Worm (Caenorhabditis elegans): Measurements from ENCODE around the gene F31F4.1.

Gene F31F4.1

DNA sequence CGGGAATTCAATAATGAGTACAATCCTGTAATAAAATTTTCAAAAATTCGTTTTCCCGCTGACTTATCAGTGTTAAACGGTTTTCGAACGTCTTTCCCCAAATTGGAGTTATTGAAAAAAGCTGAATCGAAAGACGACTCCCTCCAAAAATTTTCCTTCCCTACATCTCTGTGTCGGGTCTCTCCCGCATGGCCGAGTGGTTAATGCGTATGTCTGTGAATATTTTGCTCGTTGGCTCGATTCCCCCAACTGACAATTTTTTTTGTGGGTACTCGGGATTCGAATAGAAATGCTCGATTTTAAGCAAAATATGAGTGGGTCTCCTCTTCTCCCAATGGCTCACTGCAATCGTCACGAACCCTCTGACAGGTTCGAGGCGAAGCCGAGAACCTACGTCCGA is 22.6 kb downstream of the F31F4.1 start:
- TF ChIP-seq scrt-1 (GFP tag; IDR thresholded peaks at IDR 0.05) (peak; percentile 68; the same call in 1 of the 2 replicates), tbx-11 (GFP tag; IDR thresholded peaks at IDR 0.05) (peak; percentile 27; the same call in 1 of the 2 replicates), flt-1 (GFP tag; IDR thresholded peaks at IDR 0.05) (peak; percentile 37; the same call in 1 of the 2 replicates), pes-1 (GFP tag; IDR thresholded peaks at IDR 0.05) (peak; percentile 78), tbx-37 (GFP tag; conservative IDR thresholded peaks at IDR 0.05) (0 out of 2 replicates have a peak, but pooled peaks have one; percentile 4)

DNA sequence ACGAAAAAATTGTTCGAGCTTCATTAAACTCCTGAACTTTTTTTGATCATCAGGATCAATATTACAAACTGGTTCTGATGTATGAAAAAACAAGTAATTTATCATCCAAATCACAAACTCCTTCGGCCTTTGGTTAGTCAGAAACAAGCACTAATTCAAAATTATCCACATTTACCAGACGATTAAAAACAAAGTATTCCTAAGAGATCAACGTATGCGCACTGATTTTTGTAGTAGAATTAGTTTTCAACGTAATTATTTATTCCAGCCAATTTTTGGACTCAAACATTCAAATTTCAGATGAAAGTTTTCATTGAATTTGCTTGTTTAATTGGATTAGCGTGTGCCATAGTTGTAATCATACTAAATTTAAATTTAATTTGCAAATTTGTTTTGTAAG is 23.1 kb downstream of the F31F4.1 start, which contains the start of gene srbc-38:
TSS of gene srbc-38 (plus strand) at position 301 of the 400 bp plus-strand sequence.
- no peak for TF ChIP-seq hmbx-1 (tag; optimal IDR thresholded peaks at IDR 0.05)
- no peak for TF ChIP-seq ceh-13 (GFP tag; optimal IDR thresholded peaks at IDR 0.05)
- TF ChIP-seq hnd-1 (tag; optimal IDR thresholded peaks at IDR 0.05): no peak
- no peak for TF ChIP-seq ama-1 (optimal IDR thresholded peaks at IDR 0.05)
- TF ChIP-seq pes-1 (GFP tag; IDR thresholded peaks at IDR 0.05): no peak
- TF ChIP-seq tbx-11 (GFP tag; IDR thresholded peaks at IDR 0.05): no peak
- TF ChIP-seq flt-1 (GFP tag; IDR thresholded peaks at IDR 0.05): no peak
- TF ChIP-seq ets-7 (tag; optimal IDR thresholded peaks at IDR 0.05): no peak

DNA sequence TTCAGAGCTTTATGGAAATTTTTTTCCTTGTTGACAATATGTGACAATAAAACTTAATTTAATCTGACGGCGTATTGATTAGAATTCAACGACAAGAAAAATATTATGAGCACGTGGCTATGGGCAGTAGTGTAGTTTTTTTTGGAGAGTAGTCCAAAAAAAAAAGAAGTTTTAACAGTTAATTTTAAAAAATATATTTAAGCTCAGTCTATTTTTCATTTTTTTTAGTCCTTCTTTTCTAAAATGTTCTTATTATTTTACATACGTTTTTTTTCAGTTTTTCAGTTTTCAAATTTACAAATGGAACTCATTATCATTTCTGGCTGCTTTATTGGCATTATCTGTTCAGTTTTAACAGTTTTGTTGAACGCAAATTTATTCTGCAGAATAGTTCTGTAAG is 24.9 kb downstream of the F31F4.1 start, which contains the start of gene srbc-39:
TSS of gene srbc-39 (plus strand) at position 301 of the 400 bp plus-strand sequence.
- TF ChIP-seq B0310.2 (tag; optimal IDR thresholded peaks at IDR 0.05) (no peak), ama-1 (optimal IDR thresholded peaks at IDR 0.05) (no peak), aly-1 (tag; optimal IDR thresholded peaks at IDR 0.05) (no peak), scrt-1 (GFP tag; IDR thresholded peaks at IDR 0.05) (no peak), ceh-36 (tag; optimal IDR thresholded peaks at IDR 0.05) (no peak), sea-1 (GFP tag; conservative IDR thresholded peaks at IDR 0.05) (no peak), pes-1 (GFP tag; IDR thresholded peaks at IDR 0.05) (no peak), ceh-13 (GFP tag; optimal IDR thresholded peaks at IDR 0.05) (no peak), tbx-11 (GFP tag; IDR thresholded peaks at IDR 0.05) (no peak), flt-1 (GFP tag; IDR thresholded peaks at IDR 0.05) (no peak), tbx-37 (GFP tag; conservative IDR thresholded peaks at IDR 0.05) (no peak), hmg-4 (GFP tag; optimal IDR thresholded peaks at IDR 0.05) (no peak), F13C5.2 (tag; optimal IDR thresholded peaks at IDR 0.05) (no peak), ets-7 (tag; optimal IDR thresholded peaks at IDR 0.05) (no peak), hmbx-1 (tag; optimal IDR thresholded peaks at IDR 0.05) (no peak)

DNA sequence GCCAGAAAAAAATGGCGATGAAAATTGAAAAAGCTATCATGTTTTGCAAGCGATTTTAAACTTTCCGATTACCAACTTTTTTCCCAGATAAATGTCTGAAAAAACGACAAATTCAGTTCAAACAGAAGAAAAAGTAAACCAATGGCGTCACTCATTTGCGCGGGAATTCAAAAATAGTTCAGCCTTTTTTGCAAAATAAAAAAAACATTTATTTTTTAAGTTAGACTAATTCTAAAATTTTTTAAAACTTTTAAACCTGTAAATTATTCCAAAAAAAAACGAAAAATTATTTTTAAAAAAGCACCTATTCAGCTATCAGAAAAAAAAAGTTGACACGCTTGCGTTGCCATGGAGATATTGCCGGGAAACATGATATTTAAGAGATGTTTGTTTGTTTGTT is 29.0 kb downstream of the F31F4.1 start, which contains the start of gene cyp-33C11:
TSS of gene cyp-33C11 (minus strand) at position 101 of the 400 bp plus-strand sequence.
- TF ChIP-seq ceh-36 (tag; optimal IDR thresholded peaks at IDR 0.05): no peak
- no peak for TF ChIP-seq pes-1 (GFP tag; IDR thresholded peaks at IDR 0.05)
- TF ChIP-seq ama-1 (optimal IDR thresholded peaks at IDR 0.05): no peak
- TF ChIP-seq tbx-37 (GFP tag; conservative IDR thresholded peaks at IDR 0.05): no peak
- no peak for TF ChIP-seq F13C5.2 (tag; optimal IDR thresholded peaks at IDR 0.05)
- no peak for TF ChIP-seq hmbx-1 (tag; optimal IDR thresholded peaks at IDR 0.05)
- TF ChIP-seq B0310.2 (tag; optimal IDR thresholded peaks at IDR 0.05): no peak
- no peak for TF ChIP-seq scrt-1 (GFP tag; IDR thresholded peaks at IDR 0.05)
- no peak for TF ChIP-seq ceh-13 (GFP tag; optimal IDR thresholded peaks at IDR 0.05)
- TF ChIP-seq tbx-11 (GFP tag; IDR thresholded peaks at IDR 0.05): no peak
- TF ChIP-seq ets-7 (tag; optimal IDR thresholded peaks at IDR 0.05): no peak
- TF ChIP-seq tra-4 (tag; optimal IDR thresholded peaks at IDR 0.05): no peak
- no peak for TF ChIP-seq hnd-1 (tag; optimal IDR thresholded peaks at IDR 0.05)
- TF ChIP-seq aly-1 (tag; optimal IDR thresholded peaks at IDR 0.05): no peak

DNA sequence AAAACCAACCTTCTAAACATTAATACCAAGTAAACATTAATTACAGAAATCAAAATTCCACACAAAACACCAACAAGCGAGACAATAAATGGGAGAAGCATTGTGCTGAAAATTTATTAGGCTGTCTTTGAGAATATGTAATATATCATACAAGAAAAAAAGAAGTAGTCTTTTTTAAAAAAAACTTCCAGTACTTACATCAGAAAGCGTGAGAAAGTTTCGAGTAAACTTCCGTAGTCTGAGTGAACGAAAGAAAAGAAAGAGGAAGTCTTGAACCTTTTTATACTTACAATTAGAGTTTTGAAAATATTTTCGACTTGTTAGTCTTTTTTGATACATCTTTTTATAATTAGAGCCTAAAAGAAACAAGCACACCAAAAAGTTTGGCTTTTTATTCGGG is 35.9 kb downstream of the F31F4.1 start, which contains the start of gene srbc-40:
TSS of gene srbc-40 (minus strand) at position 101 of the 400 bp plus-strand sequence.
- TF ChIP-seq hmbx-1 (tag; optimal IDR thresholded peaks at IDR 0.05) (no peak), ceh-13 (GFP tag; optimal IDR thresholded peaks at IDR 0.05) (no peak)

DNA sequence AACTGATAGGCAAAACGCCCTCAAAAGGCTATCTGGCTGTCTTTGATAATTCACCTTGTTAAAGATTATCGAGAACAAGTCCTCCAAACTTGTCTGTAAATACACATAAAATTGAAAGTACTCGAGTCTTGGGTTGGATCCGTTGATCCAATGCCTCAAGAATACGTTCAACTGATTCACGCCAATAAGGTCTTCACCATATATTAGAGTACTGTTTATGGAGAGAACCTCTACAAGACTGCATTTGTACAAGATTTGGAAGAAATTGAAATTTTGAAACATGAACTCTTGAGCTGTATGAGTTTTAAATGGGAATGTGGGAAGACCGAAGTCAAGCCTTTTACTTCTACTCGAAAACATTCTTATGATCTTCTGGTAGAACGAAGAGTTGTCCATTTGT is 39.0 kb downstream of the F31F4.1 start:
- no peak for TF ChIP-seq B0310.2 (tag; optimal IDR thresholded peaks at IDR 0.05)
- TF ChIP-seq ama-1 (optimal IDR thresholded peaks at IDR 0.05): no peak
- no peak for TF ChIP-seq ceh-13 (GFP tag; optimal IDR thresholded peaks at IDR 0.05)
- TF ChIP-seq sea-1 (GFP tag; conservative IDR thresholded peaks at IDR 0.05): no peak
- no peak for TF ChIP-seq tra-4 (tag; optimal IDR thresholded peaks at IDR 0.05)

DNA sequence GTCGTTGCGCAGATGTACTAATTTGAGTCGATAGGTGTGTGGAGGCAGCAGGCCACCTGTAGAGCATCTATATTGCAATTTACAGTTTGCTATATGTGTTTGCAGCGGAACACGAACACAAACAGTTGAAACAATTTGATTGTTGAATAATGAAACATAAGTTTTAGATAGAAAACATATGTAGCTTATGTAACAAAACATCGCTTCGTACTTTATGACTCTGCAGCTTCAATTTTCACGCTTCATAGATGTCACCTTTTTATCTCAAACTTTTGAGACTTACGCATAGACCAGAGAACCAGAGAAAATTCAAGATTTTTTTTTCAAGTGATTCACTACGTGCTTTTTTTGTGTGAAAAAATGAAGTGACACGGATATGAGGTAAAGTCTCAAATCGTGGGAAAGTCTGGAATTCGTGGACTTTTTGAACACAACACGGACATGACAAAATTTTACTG is 40.1 kb downstream of the F31F4.1 start, which contains the start of gene fbxb-72:
TSS of gene fbxb-72 (minus strand) at position 58 of the 458 bp plus-strand sequence.
- TF ChIP-seq ama-1 (optimal IDR thresholded peaks at IDR 0.05) (no peak), pes-1 (GFP tag; IDR thresholded peaks at IDR 0.05) (no peak), hmbx-1 (tag; optimal IDR thresholded peaks at IDR 0.05) (no peak), F13C5.2 (tag; optimal IDR thresholded peaks at IDR 0.05) (no peak), sea-1 (GFP tag; conservative IDR thresholded peaks at IDR 0.05) (no peak), hmg-4 (GFP tag; optimal IDR thresholded peaks at IDR 0.05) (no peak), ets-7 (tag; optimal IDR thresholded peaks at IDR 0.05) (no peak), tbx-37 (GFP tag; conservative IDR thresholded peaks at IDR 0.05) (no peak), ceh-36 (tag; optimal IDR thresholded peaks at IDR 0.05) (no peak), B0310.2 (tag; optimal IDR thresholded peaks at IDR 0.05) (no peak), tbx-11 (GFP tag; IDR thresholded peaks at IDR 0.05) (no peak)

DNA sequence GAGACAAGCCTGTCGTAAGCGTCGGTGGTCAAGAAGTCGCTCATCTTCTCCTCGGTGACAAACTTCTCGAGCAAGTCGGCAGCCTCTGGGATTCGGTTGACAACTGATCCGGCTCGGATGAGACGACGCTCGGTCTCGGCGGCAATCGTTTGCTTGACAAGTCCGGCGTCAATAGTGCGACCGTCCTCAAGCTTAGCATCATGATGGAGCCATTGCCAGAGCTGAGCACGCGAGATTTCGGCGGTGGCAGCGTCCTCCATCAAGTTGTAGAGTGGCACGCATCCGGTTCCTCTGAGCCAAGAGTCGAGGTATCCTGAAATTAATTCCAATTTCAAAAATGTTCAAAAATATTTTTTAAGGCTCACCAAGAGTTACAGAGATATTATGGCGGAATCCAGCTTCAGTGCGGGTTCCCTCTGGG is 40.6 kb downstream of the F31F4.1 start:
- TF ChIP-seq ets-7 (tag; optimal IDR thresholded peaks at IDR 0.05) (no peak), ceh-13 (GFP tag; optimal IDR thresholded peaks at IDR 0.05) (no peak), aly-1 (tag; optimal IDR thresholded peaks at IDR 0.05) (no peak)
